Worm (Caenorhabditis elegans) whole organism, L2 larva: ENCODE data around the gene ccep-135.
A peak's percentile ranks its signal among the peaks of the same experiment; 100 is the strongest.

ENCODE experiments used
- C34F6.9 ChIP-seq: fragments of 150-350 bp; optimal IDR thresholded peaks from 2 replicates; lab custom pipeline; 2014; ENCODE audit warnings: missing biosample characterization, missing genetic modification characterization
- R02D3.7 ChIP-seq: fragments of 150-350 bp; optimal IDR thresholded peaks from 2 replicates; lab custom pipeline; 2014; ENCODE audit warnings: missing biosample characterization, missing genetic modification characterization
- ZK546.5 ChIP-seq: sonication (generic microtip); optimal IDR thresholded peaks from 2 replicates; lab custom pipeline; 2017; ENCODE audit warnings: missing biosample characterization, missing genetic modification characterization
- alr-1 ChIP-seq: fragments of 150-350 bp; optimal IDR thresholded peaks from 2 replicates; lab custom pipeline; 2014; ENCODE audit warnings: missing biosample characterization, missing genetic modification characterization
- aly-2 ChIP-seq: fragments of 150-350 bp; optimal IDR thresholded peaks from 2 replicates; lab custom pipeline; 2014; ENCODE audit warnings: missing biosample characterization, missing genetic modification characterization
- ama-1 ChIP-seq: fragments of 150-350 bp; optimal IDR thresholded peaks from 2 replicates; lab custom pipeline; 2018; ENCODE audit warnings: inconsistent platforms
- blmp-1 ChIP-seq: sonication (generic microtip); optimal IDR thresholded peaks from 2 replicates; lab custom pipeline; 2017; ENCODE audit warnings: missing genetic modification characterization, mild to moderate bottlenecking, missing compliant biosample characterization, antibody characterized with exemption, moderate library complexity; ENCODE audit not compliant: insufficient read depth
- ceh-16 ChIP-seq: fragments of 150-350 bp; optimal IDR thresholded peaks from 2 replicates; lab custom pipeline; 2014; ENCODE audit warnings: missing biosample characterization, missing genetic modification characterization
- ceh-82 ChIP-seq: fragments of 150-350 bp; optimal IDR thresholded peaks from 2 replicates; lab custom pipeline; 2014; ENCODE audit warnings: missing biosample characterization, missing genetic modification characterization
- crh-2 ChIP-seq: sonication (generic microtip); optimal IDR thresholded peaks from 2 replicates; lab custom pipeline; 2017; ENCODE audit warnings: missing biosample characterization, missing genetic modification characterization
- dmd-4 ChIP-seq: sonication (generic microtip); optimal IDR thresholded peaks from 2 replicates; lab custom pipeline; 2017; ENCODE audit warnings: missing biosample characterization, missing genetic modification characterization
- egl-27 ChIP-seq: sonication (generic microtip); optimal IDR thresholded peaks from 3 replicates; lab custom pipeline; 2017; ENCODE audit warnings: missing biosample characterization, missing genetic modification reagents, missing genetic modification characterization
- elt-1 ChIP-seq: fragments of 150-350 bp; optimal IDR thresholded peaks from 2 replicates; lab custom pipeline; 2014; ENCODE audit warnings: missing biosample characterization, missing genetic modification characterization
- elt-3 ChIP-seq: sonication (generic microtip); optimal IDR thresholded peaks from 2 replicates; lab custom pipeline; 2017; ENCODE audit warnings: missing biosample characterization, missing genetic modification characterization
- fos-1 ChIP-seq: fragments of 150-350 bp; optimal IDR thresholded peaks from 2 replicates; lab custom pipeline; 2014; ENCODE audit warnings: missing biosample characterization, missing genetic modification characterization
- gmeb-1 ChIP-seq: fragments of 150-350 bp; optimal IDR thresholded peaks from 2 replicates; lab custom pipeline; 2014; ENCODE audit warnings: missing biosample characterization, missing genetic modification characterization
- lin-11 ChIP-seq: fragments of 150-350 bp; sonication (generic microtip); optimal IDR thresholded peaks from 2 replicates; lab custom pipeline; 2014; ENCODE audit warnings: missing biosample characterization, missing genetic modification characterization, inconsistent platforms, mixed read lengths
- lsy-2 ChIP-seq, 2 experiments: fragments of 150-350 bp in 1 of 2; sonication (generic microtip) in 1 of 2; optimal IDR thresholded peaks; 2 replicates each; lab custom pipeline; 2014 to 2017; ENCODE audit warnings: missing biosample characterization in 2 of 2, missing genetic modification characterization in 2 of 2
- mab-5 ChIP-seq: fragments of 150-350 bp; optimal IDR thresholded peaks from 2 replicates; lab custom pipeline; 2014; ENCODE audit warnings: missing biosample characterization, missing genetic modification characterization
- mdl-1 ChIP-seq, 2 experiments: fragments of 150-350 bp in 1 of 2; sonication (generic microtip) in 1 of 2; optimal IDR thresholded peaks; 2 replicates each; lab custom pipeline; 2017; ENCODE audit warnings: missing biosample characterization in 2 of 2, missing genetic modification characterization in 2 of 2
- nhr-11 ChIP-seq: fragments of 150-350 bp; optimal IDR thresholded peaks from 2 replicates; lab custom pipeline; 2014; ENCODE audit warnings: missing biosample characterization, missing genetic modification characterization
- nhr-129 ChIP-seq: fragments of 150-350 bp; optimal IDR thresholded peaks from 2 replicates; lab custom pipeline; 2014; ENCODE audit warnings: missing biosample characterization, missing genetic modification characterization
- nhr-21 ChIP-seq: fragments of 150-350 bp; optimal IDR thresholded peaks from 2 replicates; lab custom pipeline; 2014; ENCODE audit warnings: missing biosample characterization, missing genetic modification characterization
- nhr-23 ChIP-seq: fragments of 150-350 bp; optimal IDR thresholded peaks from 2 replicates; lab custom pipeline; 2014; ENCODE audit warnings: missing biosample characterization, missing genetic modification reagents, missing genetic modification characterization
- nhr-25 ChIP-seq: fragments of 150-350 bp; sonication (generic microtip); optimal IDR thresholded peaks from 3 replicates; lab custom pipeline; 2014; ENCODE audit warnings: missing biosample characterization, missing genetic modification characterization
- nhr-6 ChIP-seq: fragments of 150-350 bp; optimal IDR thresholded peaks from 2 replicates; lab custom pipeline; 2014; ENCODE audit warnings: missing biosample characterization, missing genetic modification characterization
- nhr-77 ChIP-seq: fragments of 150-350 bp; optimal IDR thresholded peaks from 2 replicates; lab custom pipeline; 2014; ENCODE audit warnings: missing biosample characterization, missing genetic modification characterization
- peb-1 ChIP-seq: fragments of 150-350 bp; optimal IDR thresholded peaks from 2 replicates; lab custom pipeline; 2014; ENCODE audit warnings: missing biosample characterization, missing genetic modification characterization
- sem-4 ChIP-seq: fragments of 150-350 bp; optimal IDR thresholded peaks from 2 replicates; lab custom pipeline; 2014; ENCODE audit warnings: missing biosample characterization, missing genetic modification reagents, missing genetic modification characterization
- skn-1 ChIP-seq: sonication (generic microtip); optimal IDR thresholded peaks from 2 replicates; lab custom pipeline; 2017; ENCODE audit warnings: missing biosample characterization, missing genetic modification characterization
- sma-9 ChIP-seq, 2 experiments: fragments of 150-350 bp in 1 of 2; sonication (generic microtip) in 1 of 2; optimal IDR thresholded peaks; 2 replicates each; lab custom pipeline; 2014 to 2016; ENCODE audit warnings: missing genetic modification characterization in 2 of 2, mild to moderate bottlenecking in 1 of 2, missing biosample characterization in 1 of 2, missing compliant biosample characterization in 1 of 2, missing genetic modification reagents in 1 of 2, moderate library complexity in 1 of 2
- snpc-4 ChIP-seq: fragments of 150-350 bp; optimal IDR thresholded peaks from 2 replicates; lab custom pipeline; 2014; ENCODE audit warnings: missing biosample characterization, missing genetic modification characterization
- unc-39 ChIP-seq: fragments of 150-350 bp; optimal IDR thresholded peaks from 2 replicates; lab custom pipeline; 2014; ENCODE audit warnings: missing biosample characterization, missing genetic modification characterization
- unc-55 ChIP-seq: fragments of 150-350 bp; sonication (generic microtip); optimal IDR thresholded peaks from 3 replicates; lab custom pipeline; 2014; ENCODE audit warnings: missing biosample characterization, missing genetic modification reagents, missing genetic modification characterization
- unc-62 ChIP-seq: fragments of 150-350 bp; optimal IDR thresholded peaks from 2 replicates; lab custom pipeline; 2014; ENCODE audit warnings: missing biosample characterization, missing genetic modification reagents, missing genetic modification characterization
- ztf-1 ChIP-seq: fragments of 200-800 bp; sonication (Bioruptor generic); conservative IDR thresholded peaks from 2 replicates; pipeline ENCODE4 v1.3.6; 2022; ENCODE audit warnings: missing genetic modification characterization, missing compliant biosample characterization
- ztf-11 ChIP-seq: sonication (generic microtip); optimal IDR thresholded peaks from 2 replicates; lab custom pipeline; 2017; ENCODE audit warnings: missing biosample characterization, missing genetic modification characterization
- ztf-4 ChIP-seq: fragments of 150-350 bp; optimal IDR thresholded peaks from 2 replicates; lab custom pipeline; 2014; ENCODE audit warnings: missing biosample characterization, missing genetic modification characterization

The ccep-135 gene

ce11 chrIII:3111534-3111933 is 19.9 kb downstream of the ccep-135 start:
- TF ChIP-seq ztf-11 (tag; lab: Kevin White, UChicago) (no peak), R02D3.7 (tag; lab: Kevin White, UChicago) (no peak), unc-39 (no peak), C34F6.9 (tag; lab: Kevin White, UChicago) (no peak), ztf-4 (tag; lab: Kevin White, UChicago) (no peak), dmd-4 (tag; lab: Kevin White, UChicago) (no peak), nhr-129 (tag; lab: Kevin White, UChicago) (no peak), nhr-6 (tag; lab: Kevin White, UChicago) (no peak), mdl-1 (tag; optimal IDR thresholded peaks at IDR 0.05; lab: Kevin White, UChicago) (no peak), elt-1 (tag; lab: Kevin White, UChicago) (no peak), ztf-1 (no peak), snpc-4 (tag; lab: Kevin White, UChicago) (no peak)

- TF ChIP-seq nhr-23 (tag; lab: Kevin White, UChicago) (no peak), gmeb-1 (tag; lab: Kevin White, UChicago) (peak; percentile 5)
Measured at ce11 chrIII:3112001-3112400, 20.3 kb downstream of the ccep-135 start.

- TF ChIP-seq ceh-82 (tag; lab: Kevin White, UChicago) (no peak), egl-27 (tag; lab: Kevin White, UChicago) (no peak), aly-2 (tag; lab: Kevin White, UChicago) (no peak), nhr-77 (tag; lab: Kevin White, UChicago) (no peak), mab-5 (no peak), peb-1 (tag; lab: Kevin White, UChicago) (no peak), nhr-25 (tag; lab: Kevin White, UChicago) (no peak), unc-55 (no peak), fos-1 (tag; lab: Kevin White, UChicago) (no peak), snpc-4 (tag; lab: Kevin White, UChicago) (no peak), nhr-6 (tag; lab: Kevin White, UChicago) (no peak), lin-11 (tag; lab: Kevin White, UChicago) (no peak), skn-1 (tag; lab: Kevin White, UChicago) (no peak), ZK546.5 (tag; lab: Kevin White, UChicago) (no peak), nhr-21 (tag; lab: Kevin White, UChicago) (no peak), lsy-2 (tag; optimal IDR thresholded peaks at IDR 0.05; lab: Kevin White, UChicago) (no peak), unc-39 (no peak), alr-1 (tag; lab: Kevin White, UChicago) (no peak), nhr-11 (tag; lab: Kevin White, UChicago) (no peak)
- TF ChIP-seq, all 48 proteins: peak for 0
Measured at ce11 chrIII:3112616-3113015, 20.9 kb downstream of the ccep-135 start.

- TF ChIP-seq sma-9 (GFP tag; optimal IDR thresholded peaks at IDR 0.05; lab: Kevin White, UChicago), result peak; percentile 70
- no peak for TF ChIP-seq sma-9 (tag; optimal IDR thresholded peaks at IDR 0.05; lab: Kevin White, UChicago)
- TF ChIP-seq unc-39, result no peak
- TF ChIP-seq fos-1 (tag; lab: Kevin White, UChicago), result peak; percentile 92
- peak; percentile 28 for TF ChIP-seq gmeb-1 (tag; lab: Kevin White, UChicago)
- no peak for TF ChIP-seq ceh-16
- no peak for TF ChIP-seq nhr-25 (tag; lab: Kevin White, UChicago)
- TF ChIP-seq sem-4, result no peak
- no peak for TF ChIP-seq R02D3.7 (tag; lab: Kevin White, UChicago)
- TF ChIP-seq blmp-1, result no peak
- TF ChIP-seq crh-2 (tag; lab: Kevin White, UChicago), result peak; percentile 74
- no peak for TF ChIP-seq elt-3
Measured at ce11 chrIII:3116969-3117368, 25.3 kb downstream of the ccep-135 start.

ce11 chrIII:3119972-3120371 is 28.3 kb downstream of the ccep-135 start:
- TF ChIP-seq unc-62 (GFP tag; lab: Kevin White, UChicago) (no peak), crh-2 (tag; lab: Kevin White, UChicago) (peak; percentile 52), sma-9 (GFP tag; optimal IDR thresholded peaks at IDR 0.05; lab: Kevin White, UChicago) (peak; percentile 26), sma-9 (tag; optimal IDR thresholded peaks at IDR 0.05; lab: Kevin White, UChicago) (no peak), fos-1 (tag; lab: Kevin White, UChicago) (peak; percentile 69), ama-1 (lab: Kevin White, UChicago) (no peak), unc-55 (no peak), ztf-4 (tag; lab: Kevin White, UChicago) (no peak), nhr-6 (tag; lab: Kevin White, UChicago) (no peak)
- TF ChIP-seq, all 48 proteins: peak for 3
